Worm (Caenorhabditis elegans): Measurements from ENCODE around the gene srh-62.
A peak's percentile ranks its signal among the peaks of the same experiment; 100 is the strongest.

The srh-62 gene

ce11 chrV:446574-446973 lies 43.6 kb upstream of the srh-62 start, which contains the start of gene srh-34:
TSS of gene srh-34 (minus strand) at chrV:446674.
- no peak for TF ChIP-seq daf-8 (GFP tag; IDR thresholded peaks at IDR 0.05)
- TF ChIP-seq ceh-82 (tag; optimal IDR thresholded peaks at IDR 0.05), result no peak
- TF ChIP-seq ceh-32 (tag; optimal IDR thresholded peaks at IDR 0.05; ENCODE audit: poor library complexity), result no peak
- TF ChIP-seq hlh-30 (tag; optimal IDR thresholded peaks at IDR 0.05; ENCODE audit: insufficient read depth), result no peak
- no peak for TF ChIP-seq F44E2.7 (GFP tag; IDR thresholded peaks at IDR 0.05)
- no peak for TF ChIP-seq T20F7.1 (GFP tag; optimal IDR thresholded peaks at IDR 0.05)
- TF ChIP-seq nhr-48 (tag; optimal IDR thresholded peaks at IDR 0.05), result no peak
- TF ChIP-seq Y5F2A.4 (GFP tag; optimal IDR thresholded peaks at IDR 0.05), result no peak
- TF ChIP-seq set-16 (GFP tag; IDR thresholded peaks at IDR 0.05), result no peak
- no peak for TF ChIP-seq daf-16 (GFP tag; optimal IDR thresholded peaks at IDR 0.05)
- no peak for TF ChIP-seq daf-16 (tag; optimal IDR thresholded peaks at IDR 0.05)
- TF ChIP-seq arid-1 (GFP tag; conservative IDR thresholded peaks at IDR 0.05), result no peak
- no peak for TF ChIP-seq lin-39 (tag; optimal IDR thresholded peaks at IDR 0.05)
- no peak for TF ChIP-seq vab-7 (GFP tag; IDR thresholded peaks at IDR 0.05)
- no peak for TF ChIP-seq ama-1 (optimal IDR thresholded peaks at IDR 0.05)
- no peak for TF ChIP-seq nhr-77 (tag; optimal IDR thresholded peaks at IDR 0.05)

ce11 chrV:443193-443592 lies 40.3 kb upstream of the srh-62 start, which contains the start of gene srh-33:
TSS of gene srh-33 (minus strand) at chrV:443293.
- TF ChIP-seq jun-1 (tag; optimal IDR thresholded peaks at IDR 0.05) (no peak), spr-1 (tag; optimal IDR thresholded peaks at IDR 0.05) (no peak), ama-1 (optimal IDR thresholded peaks at IDR 0.05) (no peak), pqm-1 (tag; optimal IDR thresholded peaks at IDR 0.05) (no peak), nhr-111 (GFP tag; optimal IDR thresholded peaks at IDR 0.05) (no peak), dpl-1 (GFP tag; optimal IDR thresholded peaks at IDR 0.05) (no peak), Y5F2A.4 (GFP tag; optimal IDR thresholded peaks at IDR 0.05) (no peak)

ce11 chrV:440923-441322 lies 38.0 kb upstream of the srh-62 start, which contains the start of gene B0554.7:
TSS of gene B0554.7 (minus strand) at chrV:441023.
- TF ChIP-seq egl-43 (GFP tag; IDR thresholded peaks at IDR 0.05) (no peak), duxl-1 (tag; optimal IDR thresholded peaks at IDR 0.05; ENCODE audit: poor library complexity) (no peak), nhr-11 (tag; optimal IDR thresholded peaks at IDR 0.05) (no peak), lin-15B (tag; optimal IDR thresholded peaks at IDR 0.05) (no peak), vab-7 (GFP tag; IDR thresholded peaks at IDR 0.05) (no peak), zip-2 (tag; optimal IDR thresholded peaks at IDR 0.05) (no peak), aha-1 (tag) (peak; percentile 13), mep-1 (tag; optimal IDR thresholded peaks at IDR 0.05) (no peak)

- TF ChIP-seq aha-1 (tag), result peak; percentile 92
- no peak for TF ChIP-seq ctbp-1 (GFP tag; IDR thresholded peaks at IDR 0.05)
- no peak for TF ChIP-seq dve-1 (tag; optimal IDR thresholded peaks at IDR 0.05; ENCODE audit: insufficient read depth)
- peak in 1 of 2 experiments; percentile 90 for TF ChIP-seq unc-62 (GFP tag; optimal IDR thresholded peaks at IDR 0.05 in 1 of 2)
- TF ChIP-seq unc-62 (tag; optimal IDR thresholded peaks at IDR 0.05), result no peak
- TF ChIP-seq spr-3 (GFP tag; optimal IDR thresholded peaks at IDR 0.05), result no peak
- TF ChIP-seq egl-27 (tag; optimal IDR thresholded peaks at IDR 0.05), result no peak
- no peak for TF ChIP-seq F37D6.2 (tag; optimal IDR thresholded peaks at IDR 0.05)
- TF ChIP-seq lin-39 (tag; optimal IDR thresholded peaks at IDR 0.05), result no peak
These were observed 36.3 kb upstream of the srh-62 start for ce11 chrV:439183-439749.

- TF ChIP-seq nhr-25 (tag; optimal IDR thresholded peaks at IDR 0.05; ENCODE audit: borderline replicate concordance, insufficient read depth), result no peak
- no peak for TF ChIP-seq Y75B8A.6 (GFP tag; IDR thresholded peaks at IDR 0.05)
- no peak for TF ChIP-seq F44E2.7 (GFP tag; IDR thresholded peaks at IDR 0.05)
- no peak for TF ChIP-seq spr-3 (GFP tag; optimal IDR thresholded peaks at IDR 0.05)
- TF ChIP-seq dve-1 (tag; optimal IDR thresholded peaks at IDR 0.05; ENCODE audit: insufficient read depth), result no peak
- no peak for TF ChIP-seq madf-9 (GFP tag; conservative IDR thresholded peaks at IDR 0.05)
- no peak for TF ChIP-seq R02D3.7 (tag; optimal IDR thresholded peaks at IDR 0.05)
- TF ChIP-seq php-3 (GFP tag; IDR thresholded peaks at IDR 0.05), result no peak
- no peak for TF ChIP-seq zfp-3 (GFP tag; conservative IDR thresholded peaks at IDR 0.05)
- TF ChIP-seq zfp-2 (tag; optimal IDR thresholded peaks at IDR 0.05), result no peak
- no peak for TF ChIP-seq ZK546.5 (tag; optimal IDR thresholded peaks at IDR 0.05)
- TF ChIP-seq nhr-76 (tag; optimal IDR thresholded peaks at IDR 0.05), result no peak
- no peak for TF ChIP-seq aha-1 (tag)
- no peak for TF ChIP-seq hlh-30 (tag; optimal IDR thresholded peaks at IDR 0.05; ENCODE audit: insufficient read depth)
- no peak for TF ChIP-seq nhr-10 (tag; optimal IDR thresholded peaks at IDR 0.05)
- TF ChIP-seq daf-19 (GFP tag; conservative IDR thresholded peaks at IDR 0.05), result no peak
These were observed 35.2 kb upstream of the srh-62 start, which contains the start of gene B0554.1 for ce11 chrV:438094-438493. TSS of gene B0554.1 (plus strand) at chrV:438394.
